Fruit fly (Drosophila melanogaster) whole organism, adult: ENCODE results near the gene tfc.

Experiments
- CG11617 ChIP-seq: fragments of 200-800 bp; sonication (Bioruptor generic); optimal IDR thresholded peaks from 2 replicates; lab custom pipeline; 2017; ENCODE audit warnings: mild to moderate bottlenecking, missing biosample characterization, missing genetic modification reagents, missing genetic modification characterization
- CG12768 ChIP-seq: fragments of 200-800 bp; sonication (Bioruptor generic); optimal IDR thresholded peaks from 2 replicates; lab custom pipeline; 2017; ENCODE audit warnings: missing biosample characterization, missing genetic modification characterization, mild to moderate bottlenecking, moderate library complexity, missing genetic modification reagents
- CG14711 ChIP-seq: fragments of 200-800 bp; sonication (Bioruptor generic); optimal IDR thresholded peaks from 2 replicates; lab custom pipeline; 2018; ENCODE audit warnings: missing biosample characterization, mild to moderate bottlenecking, missing genetic modification characterization, moderate library complexity
- CG1620 ChIP-seq: fragments of 200-800 bp; sonication (Bioruptor generic); optimal IDR thresholded peaks from 2 replicates; lab custom pipeline; 2016; ENCODE audit warnings: missing biosample characterization, missing genetic modification characterization
- CG33017 ChIP-seq: fragments of 200-800 bp; sonication (Bioruptor generic); optimal IDR thresholded peaks from 2 replicates; lab custom pipeline; 2018; ENCODE audit warnings: missing biosample characterization, mild to moderate bottlenecking, missing genetic modification characterization, moderate library complexity
- CG5204 ChIP-seq: fragments of 200-800 bp; sonication (Bioruptor generic); optimal IDR thresholded peaks from 2 replicates; lab custom pipeline; 2016; ENCODE audit warnings: missing biosample characterization, missing genetic modification characterization
- CG7045 ChIP-seq: fragments of 200-800 bp; sonication (Bioruptor generic); optimal IDR thresholded peaks from 2 replicates; lab custom pipeline; 2017; ENCODE audit warnings: missing biosample characterization, mild to moderate bottlenecking, missing genetic modification characterization
- CG7101 ChIP-seq: fragments of 200-800 bp; sonication (Bioruptor generic); optimal IDR thresholded peaks from 2 replicates; lab custom pipeline; 2018; ENCODE audit warnings: missing biosample characterization, mild to moderate bottlenecking, missing genetic modification characterization, moderate library complexity
- Clk ChIP-seq: fragments of 200-800 bp; sonication (Bioruptor generic); optimal IDR thresholded peaks from 2 replicates; lab custom pipeline; 2017; ENCODE audit warnings: missing biosample characterization, missing genetic modification characterization
- Crg-1 ChIP-seq: fragments of 200-800 bp; sonication (Bioruptor generic); optimal IDR thresholded peaks from 2 replicates; lab custom pipeline; 2016; ENCODE audit warnings: missing biosample characterization, missing genetic modification characterization
- Hr96 ChIP-seq: fragments of 200-800 bp; sonication (Bioruptor generic); optimal IDR thresholded peaks from 2 replicates; lab custom pipeline; 2016; ENCODE audit warnings: missing biosample characterization, missing genetic modification characterization
- Mnt ChIP-seq: fragments of 200-800 bp; sonication (Bioruptor generic); optimal IDR thresholded peaks from 2 replicates; lab custom pipeline; 2016; ENCODE audit warnings: missing biosample characterization, mild to moderate bottlenecking, missing genetic modification characterization
- bab1 ChIP-seq: fragments of 200-800 bp; sonication (Bioruptor generic); optimal IDR thresholded peaks from 3 replicates; lab custom pipeline; 2019; ENCODE audit warnings: missing biosample characterization, mild to moderate bottlenecking, missing genetic modification characterization, moderate library complexity
- cic ChIP-seq: fragments of 200-800 bp; sonication (Bioruptor generic); optimal IDR thresholded peaks from 2 replicates; lab custom pipeline; 2017; ENCODE audit warnings: missing biosample characterization, mild to moderate bottlenecking, missing genetic modification characterization, moderate library complexity
- cnc ChIP-seq, 2 experiments: fragments of >200 bp; optimal IDR thresholded peaks; 2 replicates each; lab custom pipeline; 2017
- kay ChIP-seq: fragments of 200-800 bp; sonication (Bioruptor generic); peaks from one replicate; lab custom pipeline; 2016; ENCODE audit warnings: missing biosample characterization, missing genetic modification characterization, borderline replicate concordance
- ovo ChIP-seq: fragments of 200-800 bp; sonication (Bioruptor generic); optimal IDR thresholded peaks from 2 replicates; lab custom pipeline; 2016; ENCODE audit warnings: missing biosample characterization, missing genetic modification characterization
- pad ChIP-seq: fragments of 200-800 bp; sonication (Bioruptor generic); optimal IDR thresholded peaks from 3 replicates; lab custom pipeline; 2017; ENCODE audit warnings: missing biosample characterization, missing genetic modification characterization, mild to moderate bottlenecking, moderate library complexity, missing genetic modification reagents
- tj ChIP-seq: fragments of 200-800 bp; sonication (Bioruptor generic); optimal IDR thresholded peaks from 3 replicates; lab custom pipeline; 2017; ENCODE audit warnings: missing biosample characterization, mild to moderate bottlenecking, missing genetic modification characterization, moderate library complexity
- toe ChIP-seq: fragments of 200-800 bp; sonication (Bioruptor generic); optimal IDR thresholded peaks from 2 replicates; lab custom pipeline; 2016; ENCODE audit warnings: missing biosample characterization, missing genetic modification characterization

The tfc gene

dm6 chr3L:1319097-1319725 lies 63.0 kb downstream of the tfc start:
- TF ChIP-seq CG14711 (no peak), cic (GFP tag; lab: Kevin White, UChicago) (no peak), ovo (no peak), CG11617 (no peak), CG7045 (GFP tag; lab: Kevin White, UChicago) (no peak), cnc (optimal IDR thresholded peaks at IDR 0.05; lab: Kevin White, UChicago) (no peak), CG5204 (GFP tag; lab: Kevin White, UChicago) (no peak), CG12768 (GFP tag; lab: Kevin White, UChicago) (no peak), pad (no peak), CG33017 (no peak), Clk (GFP tag; lab: Kevin White, UChicago) (no peak), Hr96 (GFP tag; lab: Kevin White, UChicago) (no peak), Crg-1 (GFP tag; lab: Kevin White, UChicago) (no peak), toe (GFP tag; lab: Kevin White, UChicago) (no peak), CG7101 (tag; lab: Kevin White, UChicago) (no peak), tj (no peak), CG1620 (GFP tag; lab: Kevin White, UChicago) (no peak), Mnt (GFP tag; lab: Kevin White, UChicago) (no peak), bab1 (GFP tag; lab: Kevin White, UChicago) (no peak)

dm6 chr3L:1320230-1320930 lies 64.1 kb downstream of the tfc start:
- TF ChIP-seq CG1620 (GFP tag; lab: Kevin White, UChicago) (no peak), CG7101 (tag; lab: Kevin White, UChicago) (peak; percentile 41), bab1 (GFP tag; lab: Kevin White, UChicago) (peak; percentile 54), CG14711 (peak; percentile 53), kay (no peak), CG11617 (no peak), pad (peak; percentile 41), Mnt (GFP tag; lab: Kevin White, UChicago) (no peak), cic (GFP tag; lab: Kevin White, UChicago) (no peak), CG33017 (no peak), tj (no peak), Crg-1 (GFP tag; lab: Kevin White, UChicago) (no peak), ovo (no peak), cnc (optimal IDR thresholded peaks at IDR 0.05; lab: Kevin White, UChicago) (no peak), CG7045 (GFP tag; lab: Kevin White, UChicago) (no peak), CG12768 (GFP tag; lab: Kevin White, UChicago) (no peak), toe (GFP tag; lab: Kevin White, UChicago) (no peak), Hr96 (GFP tag; lab: Kevin White, UChicago) (no peak), Clk (GFP tag; lab: Kevin White, UChicago) (no peak), CG5204 (GFP tag; lab: Kevin White, UChicago) (no peak)

DNA sequence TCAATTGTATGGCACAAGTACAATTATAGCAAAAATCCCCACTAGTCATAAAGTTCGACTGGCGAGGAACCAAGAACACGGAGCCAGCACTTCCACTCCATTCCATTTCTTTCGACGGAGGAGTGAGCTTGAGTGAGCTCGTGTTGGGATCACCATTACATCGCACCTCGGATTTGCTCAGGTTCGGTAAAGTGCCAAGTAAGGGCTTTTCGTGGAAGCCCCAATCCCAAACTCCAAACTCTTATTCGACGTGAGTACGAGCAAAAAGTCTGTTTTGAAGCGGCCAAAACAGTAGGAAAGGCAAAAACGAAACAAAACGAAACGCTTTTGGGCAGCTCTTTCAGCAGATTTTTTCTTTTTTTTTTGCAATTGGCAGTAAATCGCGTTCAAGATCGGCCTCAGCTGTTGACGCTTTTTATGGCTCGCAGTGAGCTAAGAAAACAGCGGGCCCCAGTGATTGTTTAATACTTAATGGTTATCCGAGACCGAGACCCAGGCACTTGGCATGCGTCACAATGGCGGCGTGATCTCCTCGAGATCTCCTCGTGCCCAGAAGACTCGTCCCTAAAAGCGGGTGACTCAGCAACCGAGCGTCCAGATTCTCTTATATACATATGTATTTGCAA lies 64.8 kb downstream of the tfc start:
- peak; percentile 95 for TF ChIP-seq tj
- no peak for TF ChIP-seq CG14711
- TF ChIP-seq cic (GFP tag; lab: Kevin White, UChicago): no peak

DNA sequence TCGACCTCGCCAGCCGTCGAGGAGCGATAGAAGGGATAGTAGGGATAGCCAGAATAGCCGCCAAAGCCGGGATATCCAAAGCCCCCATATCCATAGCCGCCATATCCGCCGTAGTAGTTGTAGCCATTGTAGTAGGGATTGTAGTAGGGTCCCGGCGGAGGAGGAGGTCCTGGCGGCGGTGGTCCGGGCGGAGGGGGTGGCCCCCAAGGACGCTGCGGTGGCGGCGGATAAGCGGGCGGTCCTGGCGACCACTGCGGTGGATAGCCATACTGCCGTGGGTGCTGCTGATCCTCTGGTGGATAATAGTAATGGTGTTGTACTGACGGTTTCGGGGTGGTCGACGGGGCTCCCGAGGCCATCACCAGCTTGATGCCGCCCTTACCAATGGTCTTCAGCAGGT lies 65.9 kb downstream of the tfc start:
- no peak for TF ChIP-seq CG14711
- peak in 1 of 2 experiments; percentile 27 for TF ChIP-seq cnc (optimal IDR thresholded peaks at IDR 0.05; lab: Kevin White, UChicago)
- TF ChIP-seq Crg-1 (GFP tag; lab: Kevin White, UChicago): no peak
- TF ChIP-seq CG7045 (GFP tag; lab: Kevin White, UChicago): no peak
- no peak for TF ChIP-seq bab1 (GFP tag; lab: Kevin White, UChicago)

dm6 chr3L:1322706-1323105 lies 66.5 kb downstream of the tfc start, which contains the start of gene CG9184:
TSS of gene CG9184 (minus strand) at chr3L:1322806.
- TF ChIP-seq toe (GFP tag; lab: Kevin White, UChicago) (no peak), CG5204 (GFP tag; lab: Kevin White, UChicago) (no peak), CG12768 (GFP tag; lab: Kevin White, UChicago) (no peak), CG14711 (no peak), Mnt (GFP tag; lab: Kevin White, UChicago) (no peak), CG1620 (GFP tag; lab: Kevin White, UChicago) (no peak), cnc (optimal IDR thresholded peaks at IDR 0.05; lab: Kevin White, UChicago) (no peak), ovo (no peak), kay (no peak), pad (no peak), tj (no peak), bab1 (GFP tag; lab: Kevin White, UChicago) (no peak), CG11617 (no peak), CG7101 (tag; lab: Kevin White, UChicago) (no peak), cic (GFP tag; lab: Kevin White, UChicago) (no peak), Clk (GFP tag; lab: Kevin White, UChicago) (no peak), Hr96 (GFP tag; lab: Kevin White, UChicago) (no peak), CG7045 (GFP tag; lab: Kevin White, UChicago) (no peak), CG33017 (no peak), Crg-1 (GFP tag; lab: Kevin White, UChicago) (no peak)

DNA sequence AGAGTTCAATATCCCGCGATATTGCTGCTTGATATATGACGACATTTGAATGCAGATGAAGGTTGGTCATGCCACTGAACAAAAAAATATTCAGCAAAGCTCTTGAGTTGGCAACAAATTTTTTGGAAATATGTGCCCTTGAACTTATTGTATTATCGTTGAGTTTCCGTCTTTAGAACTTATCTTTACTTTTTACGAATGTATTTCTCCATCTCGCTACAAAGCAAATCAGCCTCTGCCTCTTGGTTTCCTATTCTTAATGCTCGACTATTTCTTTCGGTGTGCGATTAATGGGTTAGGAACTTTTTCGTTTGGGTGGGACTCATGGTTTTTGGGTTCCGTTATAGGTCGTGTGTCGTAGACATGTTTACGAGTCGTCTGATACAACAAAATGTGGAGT lies 66.9 kb downstream of the tfc start:
- TF ChIP-seq ovo (no peak), tj (peak; percentile 38)
